Worm (Caenorhabditis elegans) whole organism, L4 larva: Measurements from ENCODE around the gene F59E12.17.

Experiments
- D1046.2 ChIP-seq: fragments of 200-800 bp; sonication (Bioruptor generic); IDR thresholded peaks from 2 replicates; pipeline ENCODE4 v1.3.6; 2022; ENCODE audit warnings: missing genetic modification characterization, missing compliant biosample characterization
- F10B5.3 ChIP-seq: sonication (generic microtip); optimal IDR thresholded peaks from 2 replicates; lab custom pipeline; 2016; ENCODE audit warnings: mild to moderate bottlenecking, missing genetic modification characterization, missing compliant biosample characterization
- F26F4.8 ChIP-seq: fragments of 200-800 bp; sonication (Bioruptor generic); conservative IDR thresholded peaks from 2 replicates; pipeline ENCODE4 v1.3.6; 2022; ENCODE audit warnings: missing genetic modification characterization, missing compliant biosample characterization
- F44E2.7 ChIP-seq: fragments of 200-800 bp; sonication (Bioruptor generic); IDR thresholded peaks from 2 replicates; pipeline ENCODE4 v2.1.2; 2022; ENCODE audit warnings: missing genetic modification characterization, missing compliant biosample characterization
- F49E8.2 ChIP-seq: sonication (generic microtip); optimal IDR thresholded peaks from 2 replicates; lab custom pipeline; 2016; ENCODE audit warnings: missing compliant biosample characterization, mild to moderate bottlenecking, missing genetic modification characterization, borderline replicate concordance
- T20F7.1 ChIP-seq: fragments of 200-800 bp; sonication (Bioruptor generic); optimal IDR thresholded peaks from 2 replicates; lab custom pipeline; 2018; ENCODE audit warnings: mild to moderate bottlenecking, missing genetic modification characterization, missing compliant biosample characterization
- Y48G9A.11 ChIP-seq: fragments of 200-800 bp; sonication (Bioruptor generic); IDR thresholded peaks from 2 replicates; pipeline ENCODE4 v1.3.6; 2022; ENCODE audit warnings: missing genetic modification reagents, missing genetic modification characterization, missing compliant biosample characterization
- Y5F2A.4 ChIP-seq: fragments of 200-800 bp; sonication (Bioruptor generic); optimal IDR thresholded peaks from 2 replicates; lab custom pipeline; 2018; ENCODE audit warnings: mild to moderate bottlenecking, missing genetic modification characterization, missing compliant biosample characterization
- aha-1 ChIP-seq: fragments of 150-350 bp; peaks from one replicate; lab custom pipeline; 2014; ENCODE audit warnings: missing biosample characterization, missing genetic modification characterization
- ceh-20 ChIP-seq: fragments of 200-800 bp; sonication (Bioruptor generic); IDR thresholded peaks from 2 replicates; pipeline ENCODE4 v1.3.6; 2022; ENCODE audit warnings: missing genetic modification reagents, missing genetic modification characterization, missing compliant biosample characterization
- ceh-44 ChIP-seq: fragments of 200-800 bp; sonication (Bioruptor generic); IDR thresholded peaks from 2 replicates; pipeline ENCODE4 v1.3.6; 2022; ENCODE audit warnings: missing genetic modification reagents, missing genetic modification characterization, missing compliant biosample characterization
- ceh-62 ChIP-seq: sonication (generic microtip); optimal IDR thresholded peaks from 2 replicates; lab custom pipeline; 2017; ENCODE audit warnings: missing biosample characterization, missing genetic modification characterization
- ces-1 ChIP-seq: fragments of 150-350 bp; sonication (generic microtip); optimal IDR thresholded peaks from 4 replicates; lab custom pipeline; 2014; ENCODE audit warnings: missing biosample characterization, missing genetic modification reagents, missing genetic modification characterization
- dmd-8 ChIP-seq: fragments of 200-800 bp; sonication (Bioruptor generic); IDR thresholded peaks from 2 replicates; pipeline ENCODE4 v1.3.6; 2022; ENCODE audit warnings: missing genetic modification characterization, missing compliant biosample characterization
- dpl-1 ChIP-seq: fragments of 150-350 bp; optimal IDR thresholded peaks from 2 replicates; lab custom pipeline; 2014; ENCODE audit warnings: missing biosample characterization, missing genetic modification reagents, missing genetic modification characterization
- egl-27 ChIP-seq: sonication (generic microtip); optimal IDR thresholded peaks from 3 replicates; lab custom pipeline; 2017; ENCODE audit warnings: missing biosample characterization, missing genetic modification reagents, missing genetic modification characterization
- gei-8 ChIP-seq: fragments of 200-800 bp; sonication (Bioruptor generic); optimal IDR thresholded peaks from 2 replicates; lab custom pipeline; 2018; ENCODE audit warnings: mild to moderate bottlenecking, missing genetic modification characterization, missing compliant biosample characterization
- hlh-30 ChIP-seq: sonication (generic microtip); optimal IDR thresholded peaks from 2 replicates; lab custom pipeline; 2017; ENCODE audit warnings: antibody characterized with exemption, mild to moderate bottlenecking, missing genetic modification characterization, missing compliant biosample characterization; ENCODE audit not compliant: insufficient read depth
- hmg-1.1 ChIP-seq: fragments of 200-800 bp; sonication (Bioruptor generic); IDR thresholded peaks from 2 replicates; pipeline ENCODE4 v1.3.6; 2022; ENCODE audit warnings: missing genetic modification reagents, missing genetic modification characterization, missing compliant biosample characterization
- lin-1 ChIP-seq: fragments of 200-800 bp; sonication (Bioruptor generic); IDR thresholded peaks from 2 replicates; pipeline ENCODE4 v1.3.6; 2022; ENCODE audit warnings: missing genetic modification reagents, missing genetic modification characterization, missing compliant biosample characterization
- lin-15B ChIP-seq: fragments of 150-350 bp; sonication (generic microtip); optimal IDR thresholded peaks from 3 replicates; lab custom pipeline; 2014; ENCODE audit warnings: missing biosample characterization, missing genetic modification characterization
- lin-39 ChIP-seq: fragments of 150-350 bp; optimal IDR thresholded peaks from 2 replicates; lab custom pipeline; 2014; ENCODE audit warnings: missing biosample characterization, missing genetic modification reagents, missing genetic modification characterization
- lsy-2 ChIP-seq, 2 experiments: fragments of 150-350 bp in 1 of 2; sonication (generic microtip) in 1 of 2; optimal IDR thresholded peaks; 2 replicates each; lab custom pipeline; 2014 to 2017; ENCODE audit warnings: missing biosample characterization in 2 of 2, missing genetic modification characterization in 2 of 2
- madf-9 ChIP-seq: fragments of 200-800 bp; sonication (Bioruptor generic); conservative IDR thresholded peaks from 2 replicates; pipeline ENCODE4 v1.3.6; 2022; ENCODE audit warnings: missing genetic modification reagents, missing genetic modification characterization, missing compliant biosample characterization
- mep-1 ChIP-seq: fragments of 150-350 bp; sonication (generic microtip); optimal IDR thresholded peaks from 3 replicates; lab custom pipeline; 2014; ENCODE audit warnings: missing biosample characterization, missing genetic modification characterization
- mes-2 ChIP-seq: sonication (generic microtip); optimal IDR thresholded peaks from 2 replicates; lab custom pipeline; 2016; ENCODE audit warnings: missing genotype, mild to moderate bottlenecking, missing genetic modification characterization, missing compliant biosample characterization; ENCODE audit not compliant: poor library complexity, severe bottlenecking
- nhr-102 ChIP-seq: sonication (generic microtip); optimal IDR thresholded peaks from 2 replicates; lab custom pipeline; 2016; ENCODE audit warnings: mild to moderate bottlenecking, missing genetic modification characterization, moderate library complexity, missing compliant biosample characterization
- nhr-111 ChIP-seq: fragments of 200-800 bp; sonication (Bioruptor generic); optimal IDR thresholded peaks from 2 replicates; lab custom pipeline; 2018; ENCODE audit warnings: mild to moderate bottlenecking, missing genetic modification characterization, missing compliant biosample characterization
- nhr-28 ChIP-seq: fragments of 150-350 bp; optimal IDR thresholded peaks from 2 replicates; lab custom pipeline; 2014; ENCODE audit warnings: missing biosample characterization, missing genetic modification characterization
- nhr-41 ChIP-seq: fragments of 200-800 bp; sonication (Bioruptor generic); IDR thresholded peaks from 2 replicates; pipeline ENCODE4 v1.3.6; 2022; ENCODE audit warnings: missing genetic modification reagents, missing genetic modification characterization, missing compliant biosample characterization
- nhr-42 ChIP-seq: fragments of 200-800 bp; sonication (Bioruptor generic); IDR thresholded peaks from 2 replicates; pipeline ENCODE4 v1.3.6; 2022; ENCODE audit warnings: missing genetic modification characterization, missing compliant biosample characterization
- nhr-48 ChIP-seq: sonication (generic microtip); optimal IDR thresholded peaks from 2 replicates; lab custom pipeline; 2016; ENCODE audit warnings: mild to moderate bottlenecking, missing genetic modification characterization, missing compliant biosample characterization
- nhr-6 ChIP-seq: fragments of 150-350 bp; optimal IDR thresholded peaks from 2 replicates; lab custom pipeline; 2014; ENCODE audit warnings: missing biosample characterization, missing genetic modification characterization
- pha-4 ChIP-seq, 2 experiments: fragments of 150-350 bp in 1 of 2; fragments of 200-800 bp in 1 of 2; sonication (Bioruptor generic) in 1 of 2; IDR thresholded peaks in 1 of 2; optimal IDR thresholded peaks in 1 of 2; 2 replicates each; pipeline versions ENCODE4 v1.3.6 to Lab custom; 2014 to 2022; ENCODE audit warnings: missing genetic modification characterization in 2 of 2, missing genetic modification reagents in 2 of 2, missing biosample characterization in 1 of 2, missing compliant biosample characterization in 1 of 2
- php-3 ChIP-seq: fragments of 200-800 bp; sonication (Bioruptor generic); IDR thresholded peaks from 2 replicates; pipeline ENCODE4 v1.3.6; 2022; ENCODE audit warnings: missing genetic modification reagents, missing genetic modification characterization, missing compliant biosample characterization
- pqm-1 ChIP-seq: sonication (generic microtip); optimal IDR thresholded peaks from 2 replicates; lab custom pipeline; 2017; ENCODE audit warnings: missing biosample characterization, missing genetic modification characterization
- rbr-2 ChIP-seq: sonication (generic microtip); optimal IDR thresholded peaks from 2 replicates; lab custom pipeline; 2016; ENCODE audit warnings: missing genotype, missing genetic modification characterization, missing compliant biosample characterization
- saeg-2 ChIP-seq: fragments of 200-800 bp; sonication (Bioruptor generic); IDR thresholded peaks from 2 replicates; pipeline ENCODE4 v1.3.6; 2022; ENCODE audit warnings: missing genetic modification reagents, missing genetic modification characterization, missing compliant biosample characterization
- sdz-12 ChIP-seq: fragments of 200-800 bp; sonication (Bioruptor generic); optimal IDR thresholded peaks from 2 replicates; lab custom pipeline; 2018; ENCODE audit warnings: mild to moderate bottlenecking, missing genetic modification characterization, missing compliant biosample characterization
- snpc-1.2 ChIP-seq: fragments of 200-800 bp; sonication (Bioruptor generic); IDR thresholded peaks from 2 replicates; pipeline ENCODE4 v1.3.6; 2022; ENCODE audit warnings: missing genetic modification reagents, missing genetic modification characterization, missing compliant biosample characterization
- spr-1 ChIP-seq: sonication (generic microtip); optimal IDR thresholded peaks from 2 replicates; lab custom pipeline; 2016; ENCODE audit warnings: mild to moderate bottlenecking, missing genetic modification characterization, missing compliant biosample characterization
- spr-3 ChIP-seq: fragments of 200-800 bp; sonication (Bioruptor generic); optimal IDR thresholded peaks from 2 replicates; lab custom pipeline; 2018; ENCODE audit warnings: mild to moderate bottlenecking, missing genetic modification characterization, missing compliant biosample characterization
- tag-97 ChIP-seq: fragments of 200-800 bp; sonication (Bioruptor generic); IDR thresholded peaks from 2 replicates; pipeline ENCODE4 v1.3.6; 2022; ENCODE audit warnings: missing genetic modification characterization, missing compliant biosample characterization
- unc-62 ChIP-seq, 3 experiments: fragments of 150-350 bp in 1 of 3; sonication (generic microtip); optimal IDR thresholded peaks in 2 of 3; peaks in 1 of 3; 1 replicate in 1 of 3; 2 replicates in 2 of 3; lab custom pipeline; 2014 to 2017; ENCODE audit warnings: missing biosample characterization in 3 of 3, missing genetic modification characterization in 3 of 3, missing genetic modification reagents in 3 of 3, missing genotype in 1 of 3
- zfp-2 ChIP-seq: sonication (generic microtip); optimal IDR thresholded peaks from 2 replicates; lab custom pipeline; 2016; ENCODE audit warnings: mild to moderate bottlenecking, missing genetic modification characterization, missing compliant biosample characterization

Gene F59E12.17

DNA sequence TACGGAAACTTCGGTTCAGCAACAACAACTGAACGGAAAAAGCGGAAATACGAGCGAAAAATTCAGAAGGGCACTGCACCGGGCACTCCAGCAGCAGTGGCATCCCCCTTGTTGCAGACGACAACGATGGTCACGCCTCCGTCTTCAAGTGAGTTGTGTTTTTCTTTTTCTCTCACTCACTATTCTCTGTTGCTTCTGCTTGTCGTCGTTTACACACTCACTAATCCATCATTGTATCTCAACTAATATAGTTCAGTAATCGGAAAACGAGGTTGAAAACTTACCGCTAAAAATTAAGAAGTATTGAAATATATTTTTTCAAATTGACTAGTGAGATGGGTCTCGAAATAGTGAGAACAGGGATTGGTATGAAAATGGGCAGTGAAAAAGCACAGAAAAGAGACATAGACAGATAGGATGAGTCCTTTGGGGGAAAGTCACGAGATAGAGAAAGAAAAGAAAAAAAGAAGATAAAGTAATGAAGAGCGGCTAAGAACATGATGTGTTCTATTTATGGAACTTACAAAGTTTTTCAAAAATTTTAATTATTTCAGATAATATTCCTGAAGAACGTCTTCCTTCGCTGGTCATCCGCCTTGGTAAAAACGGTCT is 14.0 kb upstream of the F59E12.17 start:
- no peak for TF ChIP-seq nhr-42 (GFP tag; lab: Robert Waterston, UW)
- 0 out of 2 replicates have a peak, but pooled peaks have one; percentile 37 for TF ChIP-seq Y48G9A.11 (GFP tag; lab: Robert Waterston, UW)
- TF ChIP-seq dpl-1 (GFP tag; lab: Kevin White, UChicago): no peak
- TF ChIP-seq nhr-102: no peak
- peak; percentile 70 for TF ChIP-seq aha-1 (tag; lab: Kevin White, UChicago)
- peak; percentile 8 for TF ChIP-seq mep-1 (tag; lab: Kevin White, UChicago)
- no peak for TF ChIP-seq F49E8.2 (tag; lab: Kevin White, UChicago)
- peak in 1 of 2 experiments; percentile 91 for TF ChIP-seq unc-62 (GFP tag; optimal IDR thresholded peaks at IDR 0.05 in 1 of 2; lab: Kevin White, UChicago)
- no peak for TF ChIP-seq unc-62 (tag; optimal IDR thresholded peaks at IDR 0.05; lab: Kevin White, UChicago)
- no peak for TF ChIP-seq Y5F2A.4
- TF ChIP-seq lsy-2 (tag; optimal IDR thresholded peaks at IDR 0.05; lab: Kevin White, UChicago): peak in 1 of 2 experiments; percentile 50
- no peak for TF ChIP-seq F26F4.8 (GFP tag; lab: Robert Waterston, UW)
- no peak for TF ChIP-seq snpc-1.2 (GFP tag; lab: Robert Waterston, UW)
- TF ChIP-seq hlh-30 (tag; lab: Kevin White, UChicago): peak; percentile 73
- no peak for TF ChIP-seq egl-27 (tag; lab: Kevin White, UChicago)
- peak; percentile 13 for TF ChIP-seq rbr-2
- TF ChIP-seq sdz-12: peak; percentile 5
- TF ChIP-seq, all 104 proteins: peak for 8

DNA sequence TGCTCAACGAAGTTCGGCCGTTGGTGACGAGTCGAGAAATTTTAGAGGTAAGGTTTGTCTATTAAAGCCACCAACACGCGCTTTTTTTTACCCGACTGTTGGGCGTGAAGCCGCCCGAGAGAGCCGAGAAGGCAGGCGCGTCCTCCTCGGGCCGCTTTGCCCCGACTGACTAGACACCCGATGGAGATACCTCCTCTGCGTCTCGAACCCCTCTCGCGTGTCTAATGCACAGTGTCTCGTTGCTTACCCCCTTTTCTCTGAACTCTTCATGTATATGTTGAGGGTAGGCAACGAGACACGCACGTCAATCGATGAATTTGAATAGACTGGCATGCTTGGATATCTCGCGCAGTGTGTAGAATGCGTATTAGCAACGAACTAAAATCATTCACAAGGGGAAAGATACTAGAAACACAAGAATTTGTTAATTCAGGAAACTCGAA is 12.5 kb upstream of the F59E12.17 start:
- TF ChIP-seq F44E2.7 (GFP tag; lab: Robert Waterston, UW): peak; percentile 94
- TF ChIP-seq ceh-20: peak; percentile 96
- peak; percentile 98 for TF ChIP-seq dmd-8 (GFP tag; lab: Robert Waterston, UW)
- TF ChIP-seq nhr-41 (GFP tag; lab: Robert Waterston, UW): peak; percentile 95
- peak; percentile 95 for TF ChIP-seq saeg-2 (GFP tag; lab: Robert Waterston, UW)
- peak; percentile 90 for TF ChIP-seq tag-97 (GFP tag; lab: Robert Waterston, UW)
- TF ChIP-seq unc-62 (GFP tag; optimal IDR thresholded peaks at IDR 0.05 in 1 of 2; lab: Kevin White, UChicago): peak in 1 of 2 experiments; percentile 100
- peak; percentile 45 for TF ChIP-seq unc-62 (tag; optimal IDR thresholded peaks at IDR 0.05; lab: Kevin White, UChicago)
- peak; percentile 94 for TF ChIP-seq spr-3 (GFP tag; lab: Kevin White, UChicago)
- TF ChIP-seq rbr-2: peak; percentile 96
- peak; percentile 97 for TF ChIP-seq gei-8
- TF ChIP-seq D1046.2: peak; percentile 94
- TF ChIP-seq lin-1 (GFP tag; lab: Robert Waterston, UW): peak; percentile 98
- TF ChIP-seq pha-4 (GFP tag; IDR thresholded peaks at IDR 0.05; lab: Robert Waterston, UW): peak; percentile 98
- no peak for TF ChIP-seq pha-4 (tag; optimal IDR thresholded peaks at IDR 0.05; lab: Kevin White, UChicago)
- TF ChIP-seq pqm-1 (tag; lab: Kevin White, UChicago): peak; percentile 11
- peak; percentile 40 for TF ChIP-seq nhr-6 (tag; lab: Kevin White, UChicago)
- peak; percentile 90 for TF ChIP-seq mep-1 (tag; lab: Kevin White, UChicago)
- no peak for TF ChIP-seq lin-39 (tag; lab: Kevin White, UChicago)
- TF ChIP-seq T20F7.1: peak; percentile 82
- TF ChIP-seq ces-1 (GFP tag; lab: Kevin White, UChicago): no peak
- peak; percentile 34; the same call in 1 of the 2 replicates for TF ChIP-seq ceh-44 (GFP tag; lab: Robert Waterston, UW)
- TF ChIP-seq spr-1 (tag; lab: Kevin White, UChicago): peak; percentile 91
- peak; percentile 90 for TF ChIP-seq madf-9 (GFP tag; lab: Robert Waterston, UW)
- peak; percentile 57 for TF ChIP-seq zfp-2 (tag; lab: Kevin White, UChicago)
- peak; percentile 17 for TF ChIP-seq F10B5.3 (tag; lab: Kevin White, UChicago)
- peak; percentile 73 for TF ChIP-seq nhr-48
- TF ChIP-seq mes-2 (tag; lab: Kevin White, UChicago): peak; percentile 86
- TF ChIP-seq ceh-62: no peak
- TF ChIP-seq nhr-28: peak; percentile 55
- TF ChIP-seq hmg-1.1 (GFP tag; lab: Robert Waterston, UW): peak; percentile 97
- TF ChIP-seq dpl-1 (GFP tag; lab: Kevin White, UChicago): peak; percentile 37
- peak; percentile 99 for TF ChIP-seq nhr-111 (GFP tag; lab: Kevin White, UChicago)
- peak; percentile 81 for TF ChIP-seq Y5F2A.4
- peak; percentile 70 for TF ChIP-seq nhr-102
- TF ChIP-seq lin-15B (tag; lab: Kevin White, UChicago): no peak
- peak; percentile 90 for TF ChIP-seq php-3 (GFP tag; lab: Robert Waterston, UW)
- TF ChIP-seq Y48G9A.11 (GFP tag; lab: Robert Waterston, UW): peak; percentile 95
